Worm (Caenorhabditis elegans) whole organism, L1 larva: Measurements from ENCODE around the gene M02B1.3.

Source experiments
- blmp-1 ChIP-seq: fragments of 150-350 bp; optimal IDR thresholded peaks from 2 replicates; lab custom pipeline; 2014; ENCODE audit warnings: missing biosample characterization, missing genetic modification characterization
- efl-1 ChIP-seq, 4 experiments: fragments of 150-350 bp; optimal IDR thresholded peaks in 3 of 4; peaks in 1 of 4; 1 replicate in 1 of 4; 2 replicates in 3 of 4; lab custom pipeline; 2014; ENCODE audit warnings: missing biosample characterization in 2 of 4, missing genetic modification characterization in 2 of 4, missing genetic modification reagents in 2 of 4
- elt-2 ChIP-seq: sonication (generic microtip); optimal IDR thresholded peaks from 2 replicates; lab custom pipeline; 2016; ENCODE audit warnings: missing genetic modification characterization, mild to moderate bottlenecking, inconsistent platforms, missing compliant biosample characterization, missing genetic modification reagents
- lin-39 ChIP-seq: fragments of 150-350 bp; optimal IDR thresholded peaks from 2 replicates; lab custom pipeline; 2014; ENCODE audit warnings: missing biosample characterization, missing genetic modification reagents, missing genetic modification characterization
- lir-3 ChIP-seq: sonication (generic microtip); optimal IDR thresholded peaks from 2 replicates; lab custom pipeline; 2016; ENCODE audit warnings: mild to moderate bottlenecking, missing genetic modification characterization, moderate library complexity, missing compliant biosample characterization; ENCODE audit not compliant: poor library complexity
- mep-1 ChIP-seq: fragments of 150-350 bp; optimal IDR thresholded peaks from 2 replicates; lab custom pipeline; 2014; ENCODE audit warnings: missing biosample characterization, missing genetic modification characterization
- nhr-11 ChIP-seq: fragments of 150-350 bp; optimal IDR thresholded peaks from 2 replicates; lab custom pipeline; 2014; ENCODE audit warnings: missing biosample characterization, missing genetic modification characterization
- rnt-1 ChIP-seq: sonication (generic microtip); optimal IDR thresholded peaks from 2 replicates; lab custom pipeline; 2016; ENCODE audit warnings: mild to moderate bottlenecking, missing genetic modification characterization, moderate library complexity, missing compliant biosample characterization
- unc-130 ChIP-seq: fragments of 150-350 bp; optimal IDR thresholded peaks from 2 replicates; lab custom pipeline; 2017; ENCODE audit warnings: missing biosample characterization, missing genetic modification characterization, inconsistent platforms
- unc-62 ChIP-seq: fragments of 150-350 bp; optimal IDR thresholded peaks from 2 replicates; lab custom pipeline; 2014; ENCODE audit warnings: missing biosample characterization, missing genetic modification reagents, missing genetic modification characterization
- zag-1 ChIP-seq: fragments of 150-350 bp; optimal IDR thresholded peaks from 2 replicates; lab custom pipeline; 2014; ENCODE audit warnings: missing biosample characterization, missing genetic modification characterization

DNA sequence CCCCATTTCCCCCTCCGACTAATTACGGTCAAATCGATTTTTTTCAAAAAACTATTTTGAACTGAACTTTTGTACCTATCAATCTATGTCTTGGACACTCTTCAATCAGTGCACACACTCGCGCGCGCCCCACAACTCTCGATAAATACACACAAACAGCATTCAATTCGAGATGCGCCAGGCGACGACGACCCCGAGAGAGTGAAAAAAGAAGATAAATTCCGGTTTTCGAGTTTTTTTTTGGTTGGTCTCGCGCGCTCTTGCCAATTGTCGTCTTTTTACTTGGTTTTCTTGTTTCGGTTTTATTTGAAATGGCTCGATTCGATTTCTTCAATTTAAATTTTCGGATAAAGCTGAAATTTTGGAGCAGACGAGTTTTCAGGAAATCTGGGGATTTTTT is 4.0 kb downstream of the M02B1.3 start:
- TF ChIP-seq nhr-11 (tag; lab: Kevin White, UChicago) (no peak), lin-39 (tag; lab: Kevin White, UChicago) (no peak), unc-130 (tag; lab: Kevin White, UChicago) (no peak), unc-62 (no peak), rnt-1 (tag; lab: Kevin White, UChicago) (no peak), elt-2 (no peak), blmp-1 (tag; lab: Kevin White, UChicago) (peak; percentile 86), lir-3 (tag; lab: Kevin White, UChicago) (no peak), mep-1 (tag; lab: Kevin White, UChicago) (peak; percentile 28), zag-1 (no peak), efl-1 (optimal IDR thresholded peaks at IDR 0.05; lab: Kevin White, UChicago) (peak in 1 of 2 experiments; percentile 16), efl-1 (GFP tag; optimal IDR thresholded peaks at IDR 0.05 in 1 of 2; lab: Kevin White, UChicago) (peak in 1 of 2 experiments; percentile 73)
